Worm (Caenorhabditis elegans) whole organism, young adult: ENCODE data around the gene Y57G11C.20.

Experiments
- B0261.1 ChIP-seq: sonication (generic microtip); optimal IDR thresholded peaks from 2 replicates; lab custom pipeline; 2016; ENCODE audit warnings: mild to moderate bottlenecking, missing genetic modification characterization, moderate library complexity, missing compliant biosample characterization
- C06A6.2 ChIP-seq: fragments of 200-800 bp; sonication (Bioruptor generic); conservative IDR thresholded peaks from 2 replicates; pipeline ENCODE4 v1.3.6; 2022; ENCODE audit warnings: missing genetic modification characterization, missing compliant biosample characterization
- F22D6.2 ChIP-seq: sonication (generic microtip); optimal IDR thresholded peaks from 2 replicates; lab custom pipeline; 2016; ENCODE audit warnings: mild to moderate bottlenecking, missing genetic modification characterization, missing compliant biosample characterization
- F37B4.10 ChIP-seq: fragments of 200-800 bp; sonication (Bioruptor generic); IDR thresholded peaks from 2 replicates; pipeline ENCODE4 v1.3.6; 2022; ENCODE audit warnings: missing genetic modification characterization, missing compliant biosample characterization
- F52B5.7 ChIP-seq: sonication (generic microtip); optimal IDR thresholded peaks from 2 replicates; lab custom pipeline; 2016; ENCODE audit warnings: mild to moderate bottlenecking, missing genetic modification characterization, missing compliant biosample characterization
- K12H6.12 ChIP-seq: fragments of 200-800 bp; sonication (Bioruptor generic); optimal IDR thresholded peaks from 2 replicates; lab custom pipeline; 2018; ENCODE audit warnings: mild to moderate bottlenecking, missing genetic modification characterization, missing compliant biosample characterization
- T07F8.4 ChIP-seq: sonication (generic microtip); optimal IDR thresholded peaks from 2 replicates; lab custom pipeline; 2016; ENCODE audit warnings: mild to moderate bottlenecking, missing genetic modification characterization, moderate library complexity, missing compliant biosample characterization
- T26A5.8 ChIP-seq: sonication (generic microtip); optimal IDR thresholded peaks from 2 replicates; lab custom pipeline; 2016; ENCODE audit warnings: missing genetic modification characterization, missing compliant biosample characterization
- Y95B8A.8 ChIP-seq: fragments of 200-800 bp; sonication (Bioruptor generic); IDR thresholded peaks from 2 replicates; pipeline ENCODE4 v1.3.6; 2022; ENCODE audit warnings: missing genetic modification reagents, missing genetic modification characterization, missing compliant biosample characterization
- ama-1 ChIP-seq, 3 experiments: fragments of 150-350 bp in 1 of 3; sonication (generic microtip) in 2 of 3; optimal IDR thresholded peaks; 2 replicates each; lab custom pipeline; 2014 to 2018; ENCODE audit warnings: missing biosample characterization in 2 of 3, missing genetic modification characterization in 2 of 3, missing genetic modification reagents in 2 of 3
- aptf-2 ChIP-seq: fragments of 200-800 bp; sonication (Bioruptor generic); conservative IDR thresholded peaks from 2 replicates; pipeline ENCODE4 v1.3.6; 2022; ENCODE audit warnings: missing genetic modification reagents, missing genetic modification characterization, missing compliant biosample characterization
- attf-3 ChIP-seq: fragments of 200-800 bp; sonication (Bioruptor generic); conservative IDR thresholded peaks from 2 replicates; pipeline ENCODE4 v1.3.6; 2022; ENCODE audit warnings: missing genetic modification reagents, missing genetic modification characterization, missing compliant biosample characterization
- attf-6 ChIP-seq: fragments of 200-800 bp; sonication (Bioruptor generic); IDR thresholded peaks from 2 replicates; pipeline ENCODE4 v1.3.6; 2022; ENCODE audit warnings: missing genetic modification reagents, missing genetic modification characterization, missing compliant biosample characterization
- bed-2 ChIP-seq: fragments of 200-800 bp; sonication (Bioruptor generic); IDR thresholded peaks from 2 replicates; pipeline ENCODE4 v1.3.6; 2022; ENCODE audit warnings: missing genetic modification reagents, missing genetic modification characterization, missing compliant biosample characterization
- ceh-100 ChIP-seq: fragments of 200-800 bp; sonication (Bioruptor generic); IDR thresholded peaks from 2 replicates; pipeline ENCODE4 v1.3.6; 2022; ENCODE audit warnings: missing genetic modification reagents, missing genetic modification characterization, missing compliant biosample characterization
- ceh-40 ChIP-seq: fragments of 200-800 bp; sonication (Bioruptor generic); IDR thresholded peaks from 2 replicates; pipeline ENCODE4 v1.3.6; 2022; ENCODE audit warnings: missing genetic modification characterization, missing compliant biosample characterization
- die-1 ChIP-seq: sonication (generic microtip); optimal IDR thresholded peaks from 2 replicates; lab custom pipeline; 2016; ENCODE audit warnings: missing genotype, mild to moderate bottlenecking, missing genetic modification characterization, missing compliant biosample characterization
- dox-1 ChIP-seq: fragments of 200-800 bp; sonication (Bioruptor generic); IDR thresholded peaks from 2 replicates; pipeline ENCODE4 v1.3.6; 2022; ENCODE audit warnings: missing genetic modification reagents, missing genetic modification characterization, missing compliant biosample characterization
- dpl-1 ChIP-seq: fragments of 150-350 bp; optimal IDR thresholded peaks from 2 replicates; lab custom pipeline; 2014; ENCODE audit warnings: missing biosample characterization, missing genetic modification reagents, missing genetic modification characterization
- egl-18 ChIP-seq: fragments of 200-800 bp; sonication (Bioruptor generic); IDR thresholded peaks from 2 replicates; pipeline ENCODE4 v1.3.6; 2022; ENCODE audit warnings: missing genetic modification reagents, missing genetic modification characterization, missing compliant biosample characterization
- fkh-3 ChIP-seq: sonication (generic microtip); optimal IDR thresholded peaks from 2 replicates; lab custom pipeline; 2016; ENCODE audit warnings: mild to moderate bottlenecking, missing genetic modification characterization, missing compliant biosample characterization
- hmg-1.2 ChIP-seq: fragments of 200-800 bp; sonication (Bioruptor generic); IDR thresholded peaks from 2 replicates; pipeline ENCODE4 v1.3.6; 2022; ENCODE audit warnings: missing genetic modification reagents, missing genetic modification characterization, missing compliant biosample characterization
- hmg-20 ChIP-seq: fragments of 200-800 bp; sonication (Bioruptor generic); IDR thresholded peaks from 2 replicates; pipeline ENCODE4 v1.3.6; 2022; ENCODE audit warnings: missing genetic modification reagents, missing genetic modification characterization, missing compliant biosample characterization
- hrde-1 ChIP-seq: sonication (generic microtip); optimal IDR thresholded peaks from 2 replicates; lab custom pipeline; 2016; ENCODE audit warnings: missing genetic modification characterization, mild to moderate bottlenecking, missing compliant biosample characterization, moderate library complexity, missing genotype, missing genetic modification reagents, borderline replicate concordance
- lin-54 ChIP-seq: fragments of 200-800 bp; sonication (Bioruptor generic); optimal IDR thresholded peaks from 2 replicates; lab custom pipeline; 2018; ENCODE audit warnings: mild to moderate bottlenecking, missing genetic modification characterization, missing compliant biosample characterization
- lir-1 ChIP-seq: fragments of 200-800 bp; sonication (Bioruptor generic); conservative IDR thresholded peaks from 2 replicates; pipeline ENCODE4 v1.3.6; 2022; ENCODE audit warnings: missing genetic modification reagents, missing genetic modification characterization, missing compliant biosample characterization
- madf-3 ChIP-seq: fragments of 200-800 bp; sonication (Bioruptor generic); IDR thresholded peaks from 2 replicates; pipeline ENCODE4 v1.3.6; 2022; ENCODE audit warnings: missing genetic modification reagents, missing genetic modification characterization, missing compliant biosample characterization
- madf-6 ChIP-seq: fragments of 200-800 bp; sonication (Bioruptor generic); IDR thresholded peaks from 2 replicates; pipeline ENCODE4 v1.3.6; 2022; ENCODE audit warnings: missing genetic modification reagents, missing genetic modification characterization, missing compliant biosample characterization
- madf-8 ChIP-seq: fragments of 200-800 bp; sonication (Bioruptor generic); conservative IDR thresholded peaks from 2 replicates; pipeline ENCODE4 v1.3.6; 2022; ENCODE audit warnings: missing genetic modification reagents, missing genetic modification characterization, missing compliant biosample characterization
- mcd-1 ChIP-seq: fragments of 200-800 bp; sonication (Bioruptor generic); IDR thresholded peaks from 2 replicates; pipeline ENCODE4 v1.3.6; 2022; ENCODE audit warnings: missing genetic modification reagents, missing genetic modification characterization, missing compliant biosample characterization
- mel-28 ChIP-seq: sonication (generic microtip); optimal IDR thresholded peaks from 2 replicates; lab custom pipeline; 2016; ENCODE audit warnings: borderline replicate concordance, mild to moderate bottlenecking, missing genetic modification characterization, missing compliant biosample characterization
- pha-4 ChIP-seq: fragments of 150-350 bp; sonication (generic microtip); optimal IDR thresholded peaks from 2 replicates; lab custom pipeline; 2014; ENCODE audit warnings: missing biosample characterization, missing genetic modification reagents, missing genetic modification characterization
- repo-1 ChIP-seq: sonication (generic microtip); optimal IDR thresholded peaks from 2 replicates; lab custom pipeline; 2017; ENCODE audit warnings: mild to moderate bottlenecking, missing genetic modification characterization, missing compliant biosample characterization
- rpc-1 ChIP-seq, 2 experiments: fragments of 150-350 bp in 1 of 2; sonication (generic microtip) in 1 of 2; optimal IDR thresholded peaks; 2 replicates each; lab custom pipeline; 2014 to 2018; ENCODE audit warnings: missing biosample characterization in 1 of 2, missing genetic modification characterization in 1 of 2, missing genetic modification reagents in 1 of 2, missing genotype in 1 of 2
- snpc-1.1 ChIP-seq: sonication (generic microtip); optimal IDR thresholded peaks from 2 replicates; lab custom pipeline; 2017; ENCODE audit warnings: missing genetic modification characterization, mild to moderate bottlenecking, missing compliant biosample characterization, antibody characterized with exemption, moderate library complexity, missing genotype, missing genetic modification reagents; ENCODE audit not compliant: insufficient read depth
- snpc-3.4 ChIP-seq: sonication (generic microtip); optimal IDR thresholded peaks from 2 replicates; lab custom pipeline; 2017; ENCODE audit warnings: missing genetic modification characterization, mild to moderate bottlenecking, missing compliant biosample characterization, antibody characterized with exemption, moderate library complexity, missing genotype, missing genetic modification reagents
- snpc-4 ChIP-seq, 5 experiments: fragments of 150-350 bp in 1 of 5; sonication (generic microtip) in 4 of 5; optimal IDR thresholded peaks; 2 replicates each; lab custom pipeline; 2014 to 2018; ENCODE audit warnings: missing genetic modification characterization in 5 of 5, missing biosample characterization in 3 of 5, antibody characterized with exemption in 2 of 5, mild to moderate bottlenecking in 2 of 5, missing compliant biosample characterization in 2 of 5, missing genotype in 2 of 5, moderate library complexity in 2 of 5, missing genetic modification reagents in 1 of 5
- sptf-2 ChIP-seq: fragments of 200-800 bp; sonication (Bioruptor generic); optimal IDR thresholded peaks from 2 replicates; lab custom pipeline; 2018; ENCODE audit warnings: mild to moderate bottlenecking, missing genetic modification characterization, missing compliant biosample characterization
- tbp1 ChIP-seq: fragments of 200-800 bp; sonication (Bioruptor generic); optimal IDR thresholded peaks from 2 replicates; lab custom pipeline; 2018; ENCODE audit warnings: mild to moderate bottlenecking, missing genetic modification characterization, missing compliant biosample characterization
- xnd-1 ChIP-seq: sonication (generic microtip); optimal IDR thresholded peaks from 2 replicates; lab custom pipeline; 2016; ENCODE audit warnings: missing genotype, missing genetic modification reagents, missing genetic modification characterization, missing compliant biosample characterization
- zfh-2 ChIP-seq: fragments of 200-800 bp; sonication (Bioruptor generic); conservative IDR thresholded peaks from 2 replicates; pipeline ENCODE4 v1.3.6; 2022; ENCODE audit warnings: missing genetic modification reagents, missing genetic modification characterization, missing compliant biosample characterization
- ztf-18 ChIP-seq: sonication (generic microtip); optimal IDR thresholded peaks from 2 replicates; lab custom pipeline; 2016; ENCODE audit warnings: missing genotype, mild to moderate bottlenecking, missing genetic modification characterization, missing compliant biosample characterization
- ztf-22 ChIP-seq: fragments of 200-800 bp; sonication (Bioruptor generic); optimal IDR thresholded peaks from 2 replicates; lab custom pipeline; 2018; ENCODE audit warnings: mild to moderate bottlenecking, missing genetic modification characterization, moderate library complexity, missing compliant biosample characterization
- ztf-25 ChIP-seq: fragments of 200-800 bp; sonication (Bioruptor generic); IDR thresholded peaks from 2 replicates; pipeline ENCODE4 v1.3.6; 2022; ENCODE audit warnings: missing genetic modification reagents, missing genetic modification characterization, missing compliant biosample characterization
- ztf-26 ChIP-seq: sonication (generic microtip); optimal IDR thresholded peaks from 2 replicates; lab custom pipeline; 2017; ENCODE audit warnings: missing genetic modification characterization, missing compliant biosample characterization
- ztf-6 ChIP-seq: fragments of 200-800 bp; sonication (Bioruptor generic); IDR thresholded peaks from 2 replicates; pipeline ENCODE4 v1.3.6; 2022; ENCODE audit warnings: missing genetic modification reagents, missing genetic modification characterization, missing compliant biosample characterization

Y57G11C.20 gene

DNA sequence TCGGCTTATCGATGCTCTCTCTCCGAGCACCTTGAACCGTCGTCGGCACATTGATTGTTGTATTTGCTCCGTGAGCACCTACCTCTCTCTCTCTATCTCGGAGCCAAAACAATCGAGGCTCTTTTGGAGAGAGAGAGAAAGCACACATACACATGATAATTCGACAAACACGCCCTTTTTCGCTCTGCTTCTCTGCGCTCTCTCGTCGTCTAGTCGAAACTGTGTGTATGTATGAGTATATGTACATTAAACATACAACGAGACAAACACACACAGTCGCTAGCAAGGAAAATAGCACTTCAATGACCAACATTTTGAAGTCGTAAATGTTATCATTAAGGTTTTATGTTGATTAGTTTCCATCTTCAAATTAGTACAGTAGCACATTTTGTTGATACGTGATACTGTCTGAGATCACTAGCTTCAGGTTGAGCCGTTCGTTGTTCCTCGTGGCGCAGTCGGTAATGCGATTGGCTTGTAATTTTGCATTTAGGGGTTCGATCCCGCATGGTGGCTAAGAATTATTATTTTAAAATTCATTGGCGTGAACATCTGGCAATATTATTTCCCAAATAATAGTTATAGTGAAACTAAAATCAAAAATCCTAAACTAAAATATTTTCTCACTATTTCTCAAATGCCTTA lies 31.9 kb downstream of the Y57G11C.20 start (continued):
- TF ChIP-seq T07F8.4 (tag; lab: Kevin White, UChicago): no peak
- TF ChIP-seq madf-3 (GFP tag; lab: Robert Waterston, UW): no peak
- TF ChIP-seq ztf-18 (tag; lab: Kevin White, UChicago): peak; percentile 66
- TF ChIP-seq F22D6.2 (tag; lab: Kevin White, UChicago): no peak
- TF ChIP-seq madf-8 (GFP tag; lab: Robert Waterston, UW): no peak
- TF ChIP-seq xnd-1: no peak
- no peak for TF ChIP-seq attf-3
- no peak for TF ChIP-seq Y95B8A.8 (GFP tag; lab: Robert Waterston, UW)
- no peak; the same call in 1 of the 2 replicates for TF ChIP-seq dox-1
- no peak for TF ChIP-seq C06A6.2 (GFP tag; lab: Robert Waterston, UW)
- no peak for TF ChIP-seq hmg-20
- peak; percentile 76 for TF ChIP-seq B0261.1 (tag; lab: Kevin White, UChicago)
- no peak for TF ChIP-seq ceh-100 (GFP tag; lab: Robert Waterston, UW)
- TF ChIP-seq snpc-3.4: peak; percentile 15
- no peak for TF ChIP-seq madf-6 (GFP tag; lab: Robert Waterston, UW)
- TF ChIP-seq K12H6.12: no peak
- 0 out of 2 replicates have a peak, but pooled peaks have one; percentile 34 for TF ChIP-seq ztf-25 (GFP tag; lab: Robert Waterston, UW)
- no peak for TF ChIP-seq F52B5.7 (tag; lab: Kevin White, UChicago)
- peak; percentile 36; the same call in 1 of the 2 replicates for TF ChIP-seq hmg-1.2 (GFP tag; lab: Robert Waterston, UW)
- peak; percentile 20 for TF ChIP-seq snpc-1.1 (tag; lab: Kevin White, UChicago)
- peak; percentile 98 for TF ChIP-seq attf-6
- TF ChIP-seq repo-1 (tag; lab: Kevin White, UChicago): no peak

DNA sequence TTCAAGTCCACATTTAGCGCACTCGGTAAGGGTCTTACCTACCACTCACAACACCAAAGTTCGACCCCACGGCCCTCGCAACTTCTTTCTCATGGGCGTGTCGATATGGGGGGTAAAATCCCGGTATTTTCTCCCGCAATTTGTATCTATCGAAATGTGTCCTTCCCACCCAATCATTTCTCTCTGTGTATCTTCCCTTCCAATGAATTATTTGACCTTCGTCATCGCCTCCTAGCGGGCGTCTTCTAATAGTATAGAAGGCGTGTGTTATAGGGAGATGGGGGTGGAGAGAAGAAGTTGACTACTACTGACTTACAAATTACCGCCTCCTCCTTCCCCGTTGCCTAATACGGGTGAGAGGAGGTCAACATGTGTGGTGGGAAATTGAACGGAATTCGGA lies 33.5 kb downstream of the Y57G11C.20 start:
- TF ChIP-seq fkh-3 (tag; lab: Kevin White, UChicago) (no peak), madf-8 (GFP tag; lab: Robert Waterston, UW) (no peak), egl-18 (GFP tag; lab: Robert Waterston, UW) (no peak), F37B4.10 (GFP tag; lab: Robert Waterston, UW) (no peak), sptf-2 (GFP tag; lab: Kevin White, UChicago) (no peak), pha-4 (tag; lab: Kevin White, UChicago) (no peak), repo-1 (tag; lab: Kevin White, UChicago) (no peak), bed-2 (GFP tag; lab: Robert Waterston, UW) (no peak), aptf-2 (GFP tag; lab: Robert Waterston, UW) (no peak), ztf-6 (GFP tag; lab: Robert Waterston, UW) (no peak), dpl-1 (GFP tag; lab: Kevin White, UChicago) (no peak), die-1 (no peak), T26A5.8 (tag; lab: Kevin White, UChicago) (no peak), rpc-1 (optimal IDR thresholded peaks at IDR 0.05; lab: Kevin White, UChicago) (peak; percentile 16), rpc-1 (tag; optimal IDR thresholded peaks at IDR 0.05; lab: Kevin White, UChicago) (peak; percentile 58), K12H6.12 (no peak), ztf-25 (GFP tag; lab: Robert Waterston, UW) (no peak), mel-28 (tag; lab: Kevin White, UChicago) (no peak), snpc-4 (GFP tag; optimal IDR thresholded peaks at IDR 0.05; lab: Kevin White, UChicago) (peak; percentile 72), snpc-4 (tag; optimal IDR thresholded peaks at IDR 0.05; lab: Kevin White, UChicago) (peak in 3 of 4 experiments; percentile 85 to 92 (median 86)), hrde-1 (tag; lab: Kevin White, UChicago) (no peak), ztf-22 (GFP tag; lab: Kevin White, UChicago) (no peak), lir-1 (GFP tag; lab: Robert Waterston, UW) (no peak), tbp1 (GFP tag; lab: Kevin White, UChicago) (peak; percentile 23), lin-54 (GFP tag; lab: Kevin White, UChicago) (no peak), attf-6 (peak; percentile 90), mcd-1 (GFP tag; lab: Robert Waterston, UW) (no peak), ztf-26 (tag; lab: Kevin White, UChicago) (no peak), ama-1 (optimal IDR thresholded peaks at IDR 0.05; lab: Kevin White, UChicago) (no peak), ama-1 (GFP tag; optimal IDR thresholded peaks at IDR 0.05; lab: Kevin White, UChicago) (no peak), zfh-2 (GFP tag; lab: Robert Waterston, UW) (no peak), ceh-40 (GFP tag; lab: Robert Waterston, UW) (no peak)
